Worm (Caenorhabditis elegans) whole organism, late embryonic: Measurements from ENCODE around the gene lgg-3.

Source experiments
- C08G9.2 ChIP-seq: sonication (generic microtip); optimal IDR thresholded peaks from 2 replicates; lab custom pipeline; 2016; ENCODE audit warnings: mild to moderate bottlenecking, missing genetic modification characterization, moderate library complexity, missing compliant biosample characterization
- F13H6.1 ChIP-seq: sonication (generic microtip); optimal IDR thresholded peaks from 2 replicates; lab custom pipeline; 2016; ENCODE audit warnings: missing genetic modification characterization, missing compliant biosample characterization
- K09A11.1 ChIP-seq: sonication (generic microtip); optimal IDR thresholded peaks from 2 replicates; lab custom pipeline; 2017; ENCODE audit warnings: antibody characterized with exemption, mild to moderate bottlenecking, missing genetic modification characterization, missing compliant biosample characterization; ENCODE audit not compliant: insufficient read depth
- Y22D7AL.16 ChIP-seq: sonication (generic microtip); optimal IDR thresholded peaks from 2 replicates; lab custom pipeline; 2016; ENCODE audit warnings: missing genetic modification characterization, missing compliant biosample characterization
- ahr-1 ChIP-seq: sonication (generic microtip); optimal IDR thresholded peaks from 2 replicates; lab custom pipeline; 2016; ENCODE audit warnings: missing genetic modification characterization, missing compliant biosample characterization
- ama-1 ChIP-seq: fragments of 150-350 bp; optimal IDR thresholded peaks from 2 replicates; lab custom pipeline; 2014
- ceh-14 ChIP-seq: sonication (generic microtip); optimal IDR thresholded peaks from 2 replicates; lab custom pipeline; 2016; ENCODE audit warnings: missing genotype, missing genetic modification characterization, missing compliant biosample characterization
- ceh-18 ChIP-seq: sonication (generic microtip); optimal IDR thresholded peaks from 2 replicates; lab custom pipeline; 2016; ENCODE audit warnings: missing genetic modification characterization, missing compliant biosample characterization
- ceh-19 ChIP-seq: fragments of 200-800 bp; sonication (Bioruptor generic); optimal IDR thresholded peaks from 2 replicates; lab custom pipeline; 2018; ENCODE audit warnings: mild to moderate bottlenecking, missing genetic modification characterization, missing compliant biosample characterization
- ceh-22 ChIP-seq: sonication (generic microtip); optimal IDR thresholded peaks from 2 replicates; lab custom pipeline; 2017; ENCODE audit warnings: missing biosample characterization, missing genetic modification characterization
- ceh-24 ChIP-seq: sonication (generic microtip); optimal IDR thresholded peaks from 2 replicates; lab custom pipeline; 2016; ENCODE audit warnings: mild to moderate bottlenecking, missing genetic modification characterization, missing compliant biosample characterization
- ceh-30 ChIP-seq: fragments of 150-350 bp; optimal IDR thresholded peaks from 2 replicates; lab custom pipeline; 2014; ENCODE audit warnings: missing biosample characterization, missing genetic modification characterization
- ceh-31 ChIP-seq: sonication (generic microtip); optimal IDR thresholded peaks from 2 replicates; lab custom pipeline; 2016; ENCODE audit warnings: missing genetic modification characterization, missing compliant biosample characterization
- ceh-34 ChIP-seq: sonication (generic microtip); optimal IDR thresholded peaks from 2 replicates; lab custom pipeline; 2016; ENCODE audit warnings: mild to moderate bottlenecking, missing genetic modification characterization, missing compliant biosample characterization
- ceh-45 ChIP-seq: fragments of 200-800 bp; sonication (Bioruptor generic); IDR thresholded peaks from 2 replicates; pipeline ENCODE4 v1.3.6; 2022; ENCODE audit warnings: missing genetic modification reagents, missing genetic modification characterization, missing compliant biosample characterization
- ceh-9 ChIP-seq: sonication (generic microtip); optimal IDR thresholded peaks from 2 replicates; lab custom pipeline; 2016; ENCODE audit warnings: mild to moderate bottlenecking, missing genetic modification characterization, inconsistent platforms, missing compliant biosample characterization
- che-1 ChIP-seq: sonication (generic microtip); optimal IDR thresholded peaks from 2 replicates; lab custom pipeline; 2016; ENCODE audit warnings: mild to moderate bottlenecking, missing genetic modification characterization, missing compliant biosample characterization
- dmd-4 ChIP-seq: sonication (generic microtip); optimal IDR thresholded peaks from 2 replicates; lab custom pipeline; 2016; ENCODE audit warnings: borderline replicate concordance, missing genetic modification characterization, missing compliant biosample characterization
- dve-1 ChIP-seq: sonication (generic microtip); optimal IDR thresholded peaks from 2 replicates; lab custom pipeline; 2017; ENCODE audit warnings: antibody characterized with exemption, mild to moderate bottlenecking, missing genetic modification characterization, missing compliant biosample characterization
- elt-2 ChIP-seq: sonication (generic microtip); optimal IDR thresholded peaks from 2 replicates; lab custom pipeline; 2016; ENCODE audit warnings: missing genetic modification reagents, missing genetic modification characterization, missing compliant biosample characterization
- ets-4 ChIP-seq: sonication (generic microtip); optimal IDR thresholded peaks from 2 replicates; lab custom pipeline; 2016; ENCODE audit warnings: missing genetic modification characterization, missing compliant biosample characterization
- eyg-1 ChIP-seq: sonication (generic microtip); optimal IDR thresholded peaks from 2 replicates; lab custom pipeline; 2016; ENCODE audit warnings: missing genotype, missing genetic modification characterization, missing compliant biosample characterization
- fax-1 ChIP-seq: sonication (generic microtip); optimal IDR thresholded peaks from 2 replicates; lab custom pipeline; 2016; ENCODE audit warnings: missing genotype, missing genetic modification characterization, missing compliant biosample characterization
- hlh-13 ChIP-seq: fragments of 200-800 bp; sonication (Bioruptor generic); optimal IDR thresholded peaks from 2 replicates; lab custom pipeline; 2018; ENCODE audit warnings: mild to moderate bottlenecking, missing genetic modification characterization, missing compliant biosample characterization
- hlh-30 ChIP-seq: sonication (generic microtip); optimal IDR thresholded peaks from 2 replicates; lab custom pipeline; 2017; ENCODE audit warnings: antibody characterized with exemption, missing genetic modification characterization, missing compliant biosample characterization; ENCODE audit not compliant: insufficient read depth
- hlh-8 ChIP-seq: sonication (generic microtip); optimal IDR thresholded peaks from 2 replicates; lab custom pipeline; 2016; ENCODE audit warnings: missing genotype, missing genetic modification characterization, missing compliant biosample characterization
- lim-6 ChIP-seq: sonication (generic microtip); optimal IDR thresholded peaks from 2 replicates; lab custom pipeline; 2016; ENCODE audit warnings: missing genetic modification characterization, missing compliant biosample characterization
- madf-2 ChIP-seq: sonication (generic microtip); optimal IDR thresholded peaks from 2 replicates; lab custom pipeline; 2017; ENCODE audit warnings: missing genetic modification characterization, missing compliant biosample characterization
- nfya-1 ChIP-seq: sonication (generic microtip); optimal IDR thresholded peaks from 2 replicates; lab custom pipeline; 2017; ENCODE audit warnings: missing genetic modification characterization, mild to moderate bottlenecking, missing compliant biosample characterization, antibody characterized with exemption, moderate library complexity
- nhr-232 ChIP-seq: sonication (generic microtip); optimal IDR thresholded peaks from 2 replicates; lab custom pipeline; 2016; ENCODE audit warnings: missing genetic modification characterization, missing compliant biosample characterization
- npax-4 ChIP-seq: sonication (generic microtip); optimal IDR thresholded peaks from 2 replicates; lab custom pipeline; 2016; ENCODE audit warnings: missing genetic modification characterization, missing compliant biosample characterization
- odd-2 ChIP-seq: sonication (generic microtip); optimal IDR thresholded peaks from 2 replicates; lab custom pipeline; 2017; ENCODE audit warnings: antibody characterized with exemption, mild to moderate bottlenecking, missing genetic modification characterization, missing compliant biosample characterization
- pag-3 ChIP-seq: sonication (generic microtip); optimal IDR thresholded peaks from 2 replicates; lab custom pipeline; 2016; ENCODE audit warnings: missing compliant biosample characterization, missing genetic modification characterization, borderline replicate concordance
- pat-9 ChIP-seq: fragments of 200-800 bp; sonication (Bioruptor generic); optimal IDR thresholded peaks from 2 replicates; lab custom pipeline; 2018; ENCODE audit warnings: mild to moderate bottlenecking, missing genetic modification characterization, moderate library complexity, missing compliant biosample characterization
- pqm-1 ChIP-seq: sonication (generic microtip); optimal IDR thresholded peaks from 2 replicates; lab custom pipeline; 2016; ENCODE audit warnings: missing genetic modification characterization, missing compliant biosample characterization
- pros-1 ChIP-seq: fragments of 150-350 bp; optimal IDR thresholded peaks from 2 replicates; lab custom pipeline; 2014; ENCODE audit warnings: missing biosample characterization, missing genetic modification reagents, missing genetic modification characterization
- ref-2 ChIP-seq: sonication (generic microtip); optimal IDR thresholded peaks from 2 replicates; lab custom pipeline; 2016; ENCODE audit warnings: missing genetic modification characterization, missing compliant biosample characterization
- rnt-1 ChIP-seq: sonication (generic microtip); optimal IDR thresholded peaks from 2 replicates; lab custom pipeline; 2016; ENCODE audit warnings: missing genetic modification characterization, missing compliant biosample characterization
- sox-2 ChIP-seq: fragments of 200-800 bp; sonication (Bioruptor generic); IDR thresholded peaks from 2 replicates; pipeline ENCODE4 v1.3.6; 2022; ENCODE audit warnings: missing genetic modification reagents, missing genetic modification characterization, missing compliant biosample characterization
- syd-9 ChIP-seq: sonication (generic microtip); optimal IDR thresholded peaks from 2 replicates; lab custom pipeline; 2016; ENCODE audit warnings: mild to moderate bottlenecking, missing genetic modification characterization, moderate library complexity, missing compliant biosample characterization
- tbx-2 ChIP-seq: sonication (generic microtip); optimal IDR thresholded peaks from 2 replicates; lab custom pipeline; 2016; ENCODE audit warnings: missing genetic modification characterization, missing compliant biosample characterization
- tbx-7 ChIP-seq: sonication (generic microtip); optimal IDR thresholded peaks from 2 replicates; lab custom pipeline; 2016; ENCODE audit warnings: missing genotype, missing genetic modification characterization, missing compliant biosample characterization
- unc-42 ChIP-seq: sonication (generic microtip); optimal IDR thresholded peaks from 2 replicates; lab custom pipeline; 2016; ENCODE audit warnings: missing genotype, missing genetic modification characterization, missing compliant biosample characterization
- unc-55 ChIP-seq: sonication (generic microtip); optimal IDR thresholded peaks from 2 replicates; lab custom pipeline; 2017; ENCODE audit warnings: missing biosample characterization, missing genetic modification reagents, missing genetic modification characterization
- unc-86 ChIP-seq: sonication (generic microtip); optimal IDR thresholded peaks from 2 replicates; lab custom pipeline; 2016; ENCODE audit warnings: missing genetic modification characterization, missing compliant biosample characterization
- zip-5 ChIP-seq: sonication (generic microtip); optimal IDR thresholded peaks from 2 replicates; lab custom pipeline; 2016; ENCODE audit warnings: missing genetic modification characterization, missing compliant biosample characterization
- ztf-16 ChIP-seq: sonication (generic microtip); optimal IDR thresholded peaks from 2 replicates; lab custom pipeline; 2017; ENCODE audit warnings: missing genetic modification characterization, missing compliant biosample characterization

The lgg-3 gene

ce11 chrIII:5718385-5718784 lies 20.6 kb upstream of the lgg-3 start:
- TF ChIP-seq tbx-2 (tag; lab: Kevin White, UChicago) (peak; percentile 17), ceh-34 (tag; lab: Kevin White, UChicago) (no peak), nfya-1 (no peak)

DNA sequence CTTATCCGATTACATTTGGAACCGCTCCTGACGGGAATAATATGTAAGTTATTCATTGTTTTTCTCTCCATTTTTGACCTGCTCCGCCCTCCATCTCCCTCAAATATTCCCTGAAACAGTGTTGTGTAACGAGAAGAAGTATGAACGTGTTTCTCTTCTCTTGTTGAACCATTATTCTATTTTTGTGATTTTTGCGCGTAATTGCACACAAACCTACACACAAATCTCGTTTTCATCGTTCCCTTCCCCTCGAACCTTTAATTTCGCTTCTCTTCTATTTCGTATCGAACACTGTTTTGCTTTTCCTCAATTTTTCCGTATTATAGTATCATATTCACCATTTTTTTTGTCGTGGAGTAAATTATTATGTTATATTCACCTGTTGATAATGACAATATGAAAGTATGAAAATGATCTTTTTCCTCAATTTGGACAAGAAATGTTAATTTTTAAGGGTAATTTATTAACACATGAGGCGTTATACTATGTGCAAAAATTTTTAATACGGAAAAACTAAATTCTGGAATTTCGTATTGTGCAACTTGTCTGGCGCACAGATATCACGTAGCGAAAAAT lies 19.4 kb upstream of the lgg-3 start:
- TF ChIP-seq ceh-18 (tag; lab: Kevin White, UChicago) = no peak
- TF ChIP-seq C08G9.2 = no peak
- TF ChIP-seq ets-4 (tag; lab: Kevin White, UChicago) = no peak
- no peak for TF ChIP-seq ceh-34 (tag; lab: Kevin White, UChicago)
- no peak for TF ChIP-seq zip-5 (tag; lab: Kevin White, UChicago)
- TF ChIP-seq tbx-2 (tag; lab: Kevin White, UChicago) = no peak
- TF ChIP-seq unc-86 = no peak
- TF ChIP-seq ceh-22 (tag; lab: Kevin White, UChicago) = no peak
- TF ChIP-seq nhr-232 (tag; lab: Kevin White, UChicago) = no peak
- TF ChIP-seq madf-2 (tag; lab: Kevin White, UChicago) = no peak
- no peak for TF ChIP-seq pqm-1 (tag; lab: Kevin White, UChicago)
- TF ChIP-seq K09A11.1 (tag; lab: Kevin White, UChicago) = no peak
- no peak for TF ChIP-seq ahr-1
- no peak for TF ChIP-seq npax-4 (tag; lab: Kevin White, UChicago)
- TF ChIP-seq ceh-19 (GFP tag; lab: Kevin White, UChicago) = no peak
- TF ChIP-seq ceh-45 (GFP tag; lab: Robert Waterston, UW) = no peak
- TF ChIP-seq ceh-24 (tag; lab: Kevin White, UChicago) = no peak
- no peak for TF ChIP-seq pat-9 (tag; lab: Kevin White, UChicago)
- no peak for TF ChIP-seq hlh-13 (GFP tag; lab: Kevin White, UChicago)
- no peak for TF ChIP-seq fax-1

- TF ChIP-seq sox-2 (GFP tag; lab: Robert Waterston, UW) (peak; percentile 20; the same call in 1 of the 2 replicates), unc-86 (no peak), ets-4 (tag; lab: Kevin White, UChicago) (peak; percentile 79), tbx-7 (tag; lab: Kevin White, UChicago) (peak; percentile 22), ceh-45 (GFP tag; lab: Robert Waterston, UW) (0 out of 2 replicates have a peak, but pooled peaks have one; percentile 13), ceh-22 (tag; lab: Kevin White, UChicago) (peak; percentile 52), elt-2 (tag; lab: Kevin White, UChicago) (peak; percentile 45), ceh-14 (peak; percentile 24), lim-6 (peak; percentile 12), hlh-30 (tag; lab: Kevin White, UChicago) (peak; percentile 79), odd-2 (tag; lab: Kevin White, UChicago) (no peak), pros-1 (tag; lab: Kevin White, UChicago) (peak; percentile 71), F13H6.1 (peak; percentile 17), ztf-16 (tag; lab: Kevin White, UChicago) (peak; percentile 3), ceh-9 (tag; lab: Kevin White, UChicago) (no peak), eyg-1 (tag; lab: Kevin White, UChicago) (no peak), syd-9 (tag; lab: Kevin White, UChicago) (peak; percentile 54), ceh-30 (no peak), C08G9.2 (peak; percentile 7), tbx-2 (tag; lab: Kevin White, UChicago) (peak; percentile 83), ceh-19 (GFP tag; lab: Kevin White, UChicago) (peak; percentile 26), hlh-8 (tag; lab: Kevin White, UChicago) (no peak), Y22D7AL.16 (tag; lab: Kevin White, UChicago) (no peak), ceh-34 (tag; lab: Kevin White, UChicago) (peak; percentile 66), ceh-18 (tag; lab: Kevin White, UChicago) (peak; percentile 40), unc-42 (peak; percentile 34), nfya-1 (peak; percentile 84), dmd-4 (tag; lab: Kevin White, UChicago) (no peak), ama-1 (peak; percentile 60), che-1 (tag; lab: Kevin White, UChicago) (no peak), hlh-13 (GFP tag; lab: Kevin White, UChicago) (peak; percentile 26), pag-3 (tag; lab: Kevin White, UChicago) (no peak), ceh-31 (tag; lab: Kevin White, UChicago) (peak; percentile 84), unc-55 (GFP tag; lab: Kevin White, UChicago) (peak; percentile 58), dve-1 (tag; lab: Kevin White, UChicago) (peak; percentile 24), rnt-1 (tag; lab: Kevin White, UChicago) (peak; percentile 70), ref-2 (tag; lab: Kevin White, UChicago) (peak; percentile 77), npax-4 (tag; lab: Kevin White, UChicago) (no peak)
Observed at ce11 chrIII:5715467-5715866, 17.7 kb upstream of the lgg-3 start.
